Worm (Caenorhabditis elegans) whole organism, young adult: Measurements from ENCODE around the gene tpan-1.
A peak's percentile ranks its signal among the peaks of the same experiment; 100 is the strongest.

ENCODE experiments used
- B0019.2 ChIP-seq: fragments of 200-800 bp; sonication (Bioruptor generic); conservative IDR thresholded peaks from 2 replicates; pipeline ENCODE4 v1.3.6; 2022; ENCODE audit warnings: missing genetic modification reagents, missing genetic modification characterization, missing compliant biosample characterization
- B0261.1 ChIP-seq: sonication (generic microtip); optimal IDR thresholded peaks from 2 replicates; lab custom pipeline; 2016; ENCODE audit warnings: mild to moderate bottlenecking, missing genetic modification characterization, moderate library complexity, missing compliant biosample characterization
- B0336.3 ChIP-seq: fragments of 200-800 bp; sonication (Bioruptor generic); IDR thresholded peaks from 2 replicates; pipeline ENCODE4 v1.3.6; 2022; ENCODE audit warnings: missing genetic modification characterization, missing compliant biosample characterization
- C06A6.2 ChIP-seq: fragments of 200-800 bp; sonication (Bioruptor generic); conservative IDR thresholded peaks from 2 replicates; pipeline ENCODE4 v1.3.6; 2022; ENCODE audit warnings: missing genetic modification characterization, missing compliant biosample characterization
- C17E4.6 ChIP-seq: fragments of 200-800 bp; sonication (Bioruptor generic); IDR thresholded peaks from 2 replicates; pipeline ENCODE4 v1.3.6; 2022; ENCODE audit warnings: missing genetic modification reagents, missing genetic modification characterization, missing compliant biosample characterization
- F33H1.4 ChIP-seq: fragments of 200-800 bp; sonication (Bioruptor generic); IDR thresholded peaks from 2 replicates; pipeline ENCODE4 v1.3.6; 2022; ENCODE audit warnings: missing genetic modification reagents, missing genetic modification characterization, missing compliant biosample characterization
- K12H6.12 ChIP-seq: fragments of 200-800 bp; sonication (Bioruptor generic); optimal IDR thresholded peaks from 2 replicates; lab custom pipeline; 2018; ENCODE audit warnings: mild to moderate bottlenecking, missing genetic modification characterization, missing compliant biosample characterization
- T07F8.4 ChIP-seq: sonication (generic microtip); optimal IDR thresholded peaks from 2 replicates; lab custom pipeline; 2016; ENCODE audit warnings: mild to moderate bottlenecking, missing genetic modification characterization, moderate library complexity, missing compliant biosample characterization
- Y56A3A.18 ChIP-seq: fragments of 200-800 bp; sonication (Bioruptor generic); IDR thresholded peaks from 2 replicates; pipeline ENCODE4 v1.3.6; 2022; ENCODE audit warnings: missing genetic modification reagents, missing genetic modification characterization, missing compliant biosample characterization
- ZK185.1 ChIP-seq: sonication (generic microtip); optimal IDR thresholded peaks from 2 replicates; lab custom pipeline; 2016; ENCODE audit warnings: mild to moderate bottlenecking, missing genetic modification characterization, missing compliant biosample characterization; ENCODE audit not compliant: poor library complexity, severe bottlenecking
- ama-1 ChIP-seq, 3 experiments: fragments of 150-350 bp in 1 of 3; sonication (generic microtip) in 2 of 3; optimal IDR thresholded peaks; 2 replicates each; lab custom pipeline; 2014 to 2018; ENCODE audit warnings: missing biosample characterization in 2 of 3, missing genetic modification characterization in 2 of 3, missing genetic modification reagents in 2 of 3
- aptf-2 ChIP-seq: fragments of 200-800 bp; sonication (Bioruptor generic); conservative IDR thresholded peaks from 2 replicates; pipeline ENCODE4 v1.3.6; 2022; ENCODE audit warnings: missing genetic modification reagents, missing genetic modification characterization, missing compliant biosample characterization
- aptf-3 ChIP-seq: fragments of 200-800 bp; sonication (Bioruptor generic); IDR thresholded peaks from 2 replicates; pipeline ENCODE4 v1.3.6; 2022; ENCODE audit warnings: missing genetic modification characterization, missing compliant biosample characterization
- bed-1 ChIP-seq: fragments of 200-800 bp; sonication (Bioruptor generic); IDR thresholded peaks from 2 replicates; pipeline ENCODE4 v1.3.6; 2022; ENCODE audit warnings: missing genetic modification reagents, missing genetic modification characterization, missing compliant biosample characterization
- ccch-3 ChIP-seq: fragments of 200-800 bp; sonication (Bioruptor generic); optimal IDR thresholded peaks from 2 replicates; lab custom pipeline; 2018; ENCODE audit warnings: mild to moderate bottlenecking, missing genetic modification characterization, missing compliant biosample characterization
- cebp-2 ChIP-seq: fragments of 200-800 bp; sonication (Bioruptor generic); IDR thresholded peaks from 2 replicates; pipeline ENCODE4 v1.3.6; 2022; ENCODE audit warnings: missing genetic modification characterization, missing compliant biosample characterization
- ceh-27 ChIP-seq: fragments of 200-800 bp; sonication (Bioruptor generic); optimal IDR thresholded peaks from 2 replicates; lab custom pipeline; 2018; ENCODE audit warnings: mild to moderate bottlenecking, missing genetic modification characterization, moderate library complexity, missing compliant biosample characterization
- ceh-40 ChIP-seq: fragments of 200-800 bp; sonication (Bioruptor generic); IDR thresholded peaks from 2 replicates; pipeline ENCODE4 v1.3.6; 2022; ENCODE audit warnings: missing genetic modification characterization, missing compliant biosample characterization
- ceh-91 ChIP-seq: fragments of 200-800 bp; sonication (Bioruptor generic); IDR thresholded peaks from 2 replicates; pipeline ENCODE4 v1.3.6; 2022; ENCODE audit warnings: missing genetic modification reagents, missing genetic modification characterization, missing compliant biosample characterization
- die-1 ChIP-seq: sonication (generic microtip); optimal IDR thresholded peaks from 2 replicates; lab custom pipeline; 2016; ENCODE audit warnings: missing genotype, mild to moderate bottlenecking, missing genetic modification characterization, missing compliant biosample characterization
- dox-1 ChIP-seq: fragments of 200-800 bp; sonication (Bioruptor generic); IDR thresholded peaks from 2 replicates; pipeline ENCODE4 v1.3.6; 2022; ENCODE audit warnings: missing genetic modification reagents, missing genetic modification characterization, missing compliant biosample characterization
- dpff-1 ChIP-seq: sonication (generic microtip); optimal IDR thresholded peaks from 2 replicates; lab custom pipeline; 2017; ENCODE audit warnings: mild to moderate bottlenecking, missing genetic modification characterization, missing compliant biosample characterization
- efl-1 ChIP-seq: fragments of 150-350 bp; optimal IDR thresholded peaks from 2 replicates; lab custom pipeline; 2014; ENCODE audit warnings: missing biosample characterization, missing genetic modification reagents, missing genetic modification characterization
- egl-18 ChIP-seq: fragments of 200-800 bp; sonication (Bioruptor generic); IDR thresholded peaks from 2 replicates; pipeline ENCODE4 v1.3.6; 2022; ENCODE audit warnings: missing genetic modification reagents, missing genetic modification characterization, missing compliant biosample characterization
- egrh-3 ChIP-seq: fragments of 200-800 bp; sonication (Bioruptor generic); IDR thresholded peaks from 2 replicates; pipeline ENCODE4 v1.3.6; 2022; ENCODE audit warnings: missing genetic modification reagents, missing genetic modification characterization, missing compliant biosample characterization
- ekl-4 ChIP-seq: fragments of 200-800 bp; sonication (Bioruptor generic); IDR thresholded peaks from 2 replicates; pipeline ENCODE4 v1.3.6; 2022; ENCODE audit warnings: missing genetic modification reagents, missing genetic modification characterization, missing compliant biosample characterization
- gei-17 ChIP-seq: fragments of 200-800 bp; sonication (Bioruptor generic); optimal IDR thresholded peaks from 2 replicates; lab custom pipeline; 2018; ENCODE audit warnings: mild to moderate bottlenecking, missing genetic modification characterization, missing compliant biosample characterization
- him-1 ChIP-seq: sonication (generic microtip); optimal IDR thresholded peaks from 2 replicates; lab custom pipeline; 2016; ENCODE audit warnings: missing genotype, missing genetic modification reagents, missing genetic modification characterization, missing compliant biosample characterization
- let-526 ChIP-seq: fragments of 200-800 bp; sonication (Bioruptor generic); IDR thresholded peaks from 2 replicates; pipeline ENCODE4 v1.3.6; 2022; ENCODE audit warnings: missing genetic modification reagents, missing genetic modification characterization, missing compliant biosample characterization
- lin-40 ChIP-seq: sonication (generic microtip); optimal IDR thresholded peaks from 2 replicates; lab custom pipeline; 2016; ENCODE audit warnings: missing genetic modification characterization, mild to moderate bottlenecking, missing compliant biosample characterization, missing genotype, missing genetic modification reagents
- lin-54 ChIP-seq: fragments of 200-800 bp; sonication (Bioruptor generic); optimal IDR thresholded peaks from 2 replicates; lab custom pipeline; 2018; ENCODE audit warnings: mild to moderate bottlenecking, missing genetic modification characterization, missing compliant biosample characterization
- lir-1 ChIP-seq: fragments of 200-800 bp; sonication (Bioruptor generic); conservative IDR thresholded peaks from 2 replicates; pipeline ENCODE4 v1.3.6; 2022; ENCODE audit warnings: missing genetic modification reagents, missing genetic modification characterization, missing compliant biosample characterization
- madf-8 ChIP-seq: fragments of 200-800 bp; sonication (Bioruptor generic); conservative IDR thresholded peaks from 2 replicates; pipeline ENCODE4 v1.3.6; 2022; ENCODE audit warnings: missing genetic modification reagents, missing genetic modification characterization, missing compliant biosample characterization
- mcd-1 ChIP-seq: fragments of 200-800 bp; sonication (Bioruptor generic); IDR thresholded peaks from 2 replicates; pipeline ENCODE4 v1.3.6; 2022; ENCODE audit warnings: missing genetic modification reagents, missing genetic modification characterization, missing compliant biosample characterization
- mxl-1 ChIP-seq: sonication (generic microtip); optimal IDR thresholded peaks from 2 replicates; lab custom pipeline; 2016; ENCODE audit warnings: missing genetic modification characterization, missing compliant biosample characterization
- nhr-120 ChIP-seq: fragments of 200-800 bp; sonication (Bioruptor generic); IDR thresholded peaks from 2 replicates; pipeline ENCODE4 v1.3.6; 2022; ENCODE audit warnings: missing genetic modification characterization, missing compliant biosample characterization
- pha-4 ChIP-seq: fragments of 150-350 bp; sonication (generic microtip); optimal IDR thresholded peaks from 2 replicates; lab custom pipeline; 2014; ENCODE audit warnings: missing biosample characterization, missing genetic modification reagents, missing genetic modification characterization
- repo-1 ChIP-seq: sonication (generic microtip); optimal IDR thresholded peaks from 2 replicates; lab custom pipeline; 2017; ENCODE audit warnings: mild to moderate bottlenecking, missing genetic modification characterization, missing compliant biosample characterization
- tbx-9 ChIP-seq: sonication (generic microtip); optimal IDR thresholded peaks from 2 replicates; lab custom pipeline; 2016; ENCODE audit warnings: borderline replicate concordance, missing genetic modification characterization, inconsistent platforms, missing compliant biosample characterization
- tlf-1 ChIP-seq: fragments of 200-800 bp; sonication (Bioruptor generic); optimal IDR thresholded peaks from 2 replicates; lab custom pipeline; 2018; ENCODE audit warnings: mild to moderate bottlenecking, missing genetic modification characterization, missing compliant biosample characterization
- zfh-2 ChIP-seq: fragments of 200-800 bp; sonication (Bioruptor generic); conservative IDR thresholded peaks from 2 replicates; pipeline ENCODE4 v1.3.6; 2022; ENCODE audit warnings: missing genetic modification reagents, missing genetic modification characterization, missing compliant biosample characterization
- ztf-28 ChIP-seq: fragments of 200-800 bp; sonication (Bioruptor generic); IDR thresholded peaks from 2 replicates; pipeline ENCODE4 v1.3.6; 2022; ENCODE audit warnings: missing genetic modification reagents, missing genetic modification characterization, missing compliant biosample characterization

tpan-1 gene

ce11 chrV:20815842-20816241 is 26.5 kb downstream of the tpan-1 start, which contains the start of gene sshk-1:
sshk-1 (plus strand) TSS chrV:20816142.
- TF ChIP-seq die-1 (tag; lab: Kevin White, UChicago), result no peak
- TF ChIP-seq egl-18 (GFP tag; lab: Robert Waterston, UW), result no peak
- no peak for TF ChIP-seq K12H6.12
- TF ChIP-seq aptf-3 (GFP tag; lab: Robert Waterston, UW), result no peak
- TF ChIP-seq C17E4.6, result no peak
- no peak for TF ChIP-seq tbx-9 (tag; lab: Kevin White, UChicago)
- TF ChIP-seq tlf-1 (GFP tag; lab: Kevin White, UChicago), result no peak
- TF ChIP-seq efl-1 (GFP tag; lab: Kevin White, UChicago), result no peak
- no peak for TF ChIP-seq let-526 (GFP tag; lab: Robert Waterston, UW)
- no peak for TF ChIP-seq pha-4 (tag; lab: Kevin White, UChicago)
- no peak for TF ChIP-seq cebp-2 (GFP tag; lab: Robert Waterston, UW)
- TF ChIP-seq bed-1 (GFP tag; lab: Robert Waterston, UW), result no peak
- no peak for TF ChIP-seq madf-8 (GFP tag; lab: Robert Waterston, UW)
- no peak for TF ChIP-seq repo-1 (tag; lab: Kevin White, UChicago)
- TF ChIP-seq gei-17, result no peak

- TF ChIP-seq B0261.1 (tag; lab: Kevin White, UChicago), result no peak
- no peak for TF ChIP-seq ztf-28 (GFP tag; lab: Robert Waterston, UW)
- no peak for TF ChIP-seq T07F8.4
- TF ChIP-seq ceh-27, result no peak
- no peak for TF ChIP-seq ceh-91
These were observed 30.7 kb downstream of the tpan-1 start, which contains the start of gene T03D8.6 for ce11 chrV:20820033-20820432. T03D8.6 (minus strand) TSS chrV:20820330.

ce11 chrV:20824962-20825609 is 35.8 kb downstream of the tpan-1 start, which contains the start of the genes gcy-22 and grl-14:
gcy-22 (minus strand) TSS chrV:20825062.
grl-14 (plus strand) TSS chrV:20825559.
- no peak for TF ChIP-seq pha-4 (tag; lab: Kevin White, UChicago)
- no peak for TF ChIP-seq cebp-2 (GFP tag; lab: Robert Waterston, UW)
- TF ChIP-seq mxl-1 (tag; lab: Kevin White, UChicago), result no peak
- TF ChIP-seq efl-1 (GFP tag; lab: Kevin White, UChicago), result no peak
- no peak for TF ChIP-seq dpff-1

- TF ChIP-seq die-1 (tag; lab: Kevin White, UChicago) (no peak), Y56A3A.18 (no peak), ceh-40 (GFP tag; lab: Robert Waterston, UW) (no peak)
- TF ChIP-seq, all 124 proteins: peak for 0
These were observed 37.3 kb downstream of the tpan-1 start for ce11 chrV:20826618-20827017.

DNA sequence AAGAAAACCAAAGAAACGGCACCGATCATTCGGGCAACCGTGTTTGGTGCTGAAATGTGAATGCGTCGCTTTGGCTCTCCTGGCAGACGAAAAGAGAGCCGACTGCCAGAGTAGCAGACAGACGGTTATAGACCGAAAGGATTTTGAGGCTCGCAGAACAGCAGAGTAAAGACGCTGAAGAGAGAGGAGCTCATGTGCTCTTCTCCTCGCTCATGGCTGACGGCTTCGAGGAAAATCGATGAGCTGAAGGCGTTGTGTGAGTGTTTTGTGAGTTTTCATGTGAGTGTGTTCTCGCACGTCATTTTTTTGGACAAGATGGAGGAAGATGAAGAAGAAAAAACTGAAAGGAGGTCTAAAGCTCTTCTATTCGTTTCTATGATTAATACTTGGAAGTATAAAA is 39.5 kb downstream of the tpan-1 start, which contains the start of gene sbt-1:
sbt-1 (minus strand) TSS at position 62 of the 400 bp plus-strand sequence.
- peak; percentile 32 for TF ChIP-seq lir-1 (GFP tag; lab: Robert Waterston, UW)
- peak; percentile 6 for TF ChIP-seq ceh-27
- no peak for TF ChIP-seq B0019.2 (GFP tag; lab: Robert Waterston, UW)
- TF ChIP-seq C06A6.2 (GFP tag; lab: Robert Waterston, UW), result no peak
- TF ChIP-seq ccch-3 (GFP tag; lab: Kevin White, UChicago), result no peak
- 0 out of 2 replicates have a peak, but pooled peaks have one; percentile 7 for TF ChIP-seq egrh-3 (GFP tag; lab: Robert Waterston, UW)
- no peak for TF ChIP-seq ama-1 (optimal IDR thresholded peaks at IDR 0.05; lab: Kevin White, UChicago)
- TF ChIP-seq ama-1 (GFP tag; optimal IDR thresholded peaks at IDR 0.05; lab: Kevin White, UChicago), result no peak
- no peak for TF ChIP-seq ekl-4 (GFP tag; lab: Robert Waterston, UW)
- TF ChIP-seq him-1 (tag; lab: Kevin White, UChicago), result no peak
- TF ChIP-seq lin-54 (GFP tag; lab: Kevin White, UChicago), result no peak
- TF ChIP-seq mcd-1 (GFP tag; lab: Robert Waterston, UW), result peak; percentile 45; the same call in 1 of the 2 replicates
- TF ChIP-seq ZK185.1 (tag; lab: Kevin White, UChicago), result peak; percentile 37
- peak; percentile 58 for TF ChIP-seq K12H6.12
- no peak for TF ChIP-seq dox-1
- peak; percentile 64 for TF ChIP-seq zfh-2
- no peak for TF ChIP-seq F33H1.4
- no peak for TF ChIP-seq aptf-2 (GFP tag; lab: Robert Waterston, UW)
- TF ChIP-seq lin-40, result no peak
- TF ChIP-seq nhr-120 (GFP tag; lab: Robert Waterston, UW), result no peak
- TF ChIP-seq B0336.3, result no peak
